Worm (Caenorhabditis elegans) whole organism, L4 larva: Measurements from ENCODE around the gene inx-1.

Source experiments
- F26F4.8 ChIP-seq: fragments of 200-800 bp; sonication (Bioruptor generic); conservative IDR thresholded peaks from 2 replicates; pipeline ENCODE4 v1.3.6; 2022; ENCODE audit warnings: missing genetic modification characterization, missing compliant biosample characterization
- F44E2.7 ChIP-seq: fragments of 200-800 bp; sonication (Bioruptor generic); IDR thresholded peaks from 2 replicates; pipeline ENCODE4 v2.1.2; 2022; ENCODE audit warnings: missing genetic modification characterization, missing compliant biosample characterization
- F49E8.2 ChIP-seq: sonication (generic microtip); optimal IDR thresholded peaks from 2 replicates; lab custom pipeline; 2016; ENCODE audit warnings: missing compliant biosample characterization, mild to moderate bottlenecking, missing genetic modification characterization, borderline replicate concordance
- R02D3.7 ChIP-seq: fragments of 150-350 bp; sonication (generic microtip); optimal IDR thresholded peaks from 3 replicates; lab custom pipeline; 2014; ENCODE audit warnings: missing biosample characterization, missing genetic modification characterization
- T26A8.4 ChIP-seq: fragments of 200-800 bp; sonication (Bioruptor generic); IDR thresholded peaks from 2 replicates; pipeline ENCODE4 v1.3.6; 2022; ENCODE audit warnings: missing genetic modification characterization, missing compliant biosample characterization
- Y48G9A.11 ChIP-seq: fragments of 200-800 bp; sonication (Bioruptor generic); IDR thresholded peaks from 2 replicates; pipeline ENCODE4 v1.3.6; 2022; ENCODE audit warnings: missing genetic modification reagents, missing genetic modification characterization, missing compliant biosample characterization
- Y5F2A.4 ChIP-seq: fragments of 200-800 bp; sonication (Bioruptor generic); optimal IDR thresholded peaks from 2 replicates; lab custom pipeline; 2018; ENCODE audit warnings: mild to moderate bottlenecking, missing genetic modification characterization, missing compliant biosample characterization
- Y75B8A.6 ChIP-seq: fragments of 200-800 bp; sonication (Bioruptor generic); IDR thresholded peaks from 2 replicates; pipeline ENCODE4 v1.3.6; 2022; ENCODE audit warnings: missing genetic modification reagents, missing genetic modification characterization, missing compliant biosample characterization
- ZK337.2 ChIP-seq: fragments of 200-800 bp; sonication (Bioruptor generic); IDR thresholded peaks from 2 replicates; pipeline ENCODE4 v1.3.6; 2022; ENCODE audit warnings: missing genetic modification reagents, missing genetic modification characterization, missing compliant biosample characterization
- aha-1 ChIP-seq: fragments of 150-350 bp; peaks from one replicate; lab custom pipeline; 2014; ENCODE audit warnings: missing biosample characterization, missing genetic modification characterization
- arid-1 ChIP-seq: fragments of 200-800 bp; sonication (Bioruptor generic); conservative IDR thresholded peaks from 2 replicates; pipeline ENCODE4 v1.3.6; 2022; ENCODE audit warnings: missing genetic modification reagents, missing genetic modification characterization, missing compliant biosample characterization
- attf-4 ChIP-seq: sonication (generic microtip); optimal IDR thresholded peaks from 3 replicates; lab custom pipeline; 2017; ENCODE audit warnings: missing biosample characterization, missing genetic modification characterization
- ceh-28 ChIP-seq: fragments of 150-350 bp; optimal IDR thresholded peaks from 2 replicates; lab custom pipeline; 2014; ENCODE audit warnings: missing biosample characterization, missing genetic modification reagents, missing genetic modification characterization
- cey-2 ChIP-seq: sonication (generic microtip); optimal IDR thresholded peaks from 3 replicates; lab custom pipeline; 2017; ENCODE audit warnings: missing genetic modification characterization, mild to moderate bottlenecking, missing compliant biosample characterization, antibody characterized with exemption, borderline replicate concordance; ENCODE audit not compliant: insufficient read depth
- daf-8 ChIP-seq: fragments of 200-800 bp; sonication (Bioruptor generic); IDR thresholded peaks from 2 replicates; pipeline ENCODE4 v1.3.6; 2022; ENCODE audit warnings: missing genetic modification characterization, missing compliant biosample characterization
- dmd-6 ChIP-seq: fragments of 200-800 bp; sonication (Bioruptor generic); IDR thresholded peaks from 2 replicates; pipeline ENCODE4 v1.3.6; 2022; ENCODE audit warnings: missing genetic modification reagents, missing genetic modification characterization, missing compliant biosample characterization
- duxl-1 ChIP-seq: sonication (generic microtip); optimal IDR thresholded peaks from 2 replicates; lab custom pipeline; 2016; ENCODE audit warnings: mild to moderate bottlenecking, missing genetic modification characterization, moderate library complexity, missing compliant biosample characterization; ENCODE audit not compliant: poor library complexity
- egl-43 ChIP-seq: fragments of 200-800 bp; sonication (Bioruptor generic); IDR thresholded peaks from 2 replicates; pipeline ENCODE4 v1.3.6; 2022; ENCODE audit warnings: missing genetic modification reagents, missing genetic modification characterization, missing compliant biosample characterization
- fkh-10 ChIP-seq: fragments of 150-350 bp; optimal IDR thresholded peaks from 2 replicates; lab custom pipeline; 2014; ENCODE audit warnings: missing biosample characterization, missing genetic modification reagents, missing genetic modification characterization
- fos-1 ChIP-seq: fragments of 150-350 bp; optimal IDR thresholded peaks from 2 replicates; lab custom pipeline; 2014; ENCODE audit warnings: missing biosample characterization, missing genetic modification characterization
- hlh-30 ChIP-seq: sonication (generic microtip); optimal IDR thresholded peaks from 2 replicates; lab custom pipeline; 2017; ENCODE audit warnings: antibody characterized with exemption, mild to moderate bottlenecking, missing genetic modification characterization, missing compliant biosample characterization; ENCODE audit not compliant: insufficient read depth
- jun-1 ChIP-seq: fragments of 150-350 bp; optimal IDR thresholded peaks from 2 replicates; lab custom pipeline; 2014; ENCODE audit warnings: missing biosample characterization, missing genetic modification reagents, missing genetic modification characterization
- lsy-2 ChIP-seq, 2 experiments: fragments of 150-350 bp in 1 of 2; sonication (generic microtip) in 1 of 2; optimal IDR thresholded peaks; 2 replicates each; lab custom pipeline; 2014 to 2017; ENCODE audit warnings: missing biosample characterization in 2 of 2, missing genetic modification characterization in 2 of 2
- madf-5 ChIP-seq, 2 experiments: fragments of 200-800 bp; sonication (Bioruptor generic); IDR thresholded peaks; 2 replicates each; pipeline ENCODE4 v1.3.6; 2022; ENCODE audit warnings: missing compliant biosample characterization in 2 of 2, missing genetic modification characterization in 2 of 2
- mdl-1 ChIP-seq, 2 experiments: fragments of 150-350 bp in 1 of 2; sonication (generic microtip) in 1 of 2; optimal IDR thresholded peaks; 2 replicates each; lab custom pipeline; 2014 to 2017; ENCODE audit warnings: missing biosample characterization in 2 of 2, missing genetic modification characterization in 2 of 2
- mdt-29 ChIP-seq: fragments of 200-800 bp; sonication (Bioruptor generic); IDR thresholded peaks from 2 replicates; pipeline ENCODE4 v1.3.6; 2022; ENCODE audit warnings: missing genetic modification reagents, missing genetic modification characterization, missing compliant biosample characterization
- mxl-2 ChIP-seq: fragments of 200-800 bp; sonication (Bioruptor generic); conservative IDR thresholded peaks from 2 replicates; pipeline ENCODE4 v1.3.6; 2022; ENCODE audit warnings: missing genetic modification reagents, missing genetic modification characterization, missing compliant biosample characterization
- mxl-3 ChIP-seq: fragments of 200-800 bp; sonication (Bioruptor generic); optimal IDR thresholded peaks from 2 replicates; lab custom pipeline; 2018; ENCODE audit warnings: mild to moderate bottlenecking, missing genetic modification characterization, missing compliant biosample characterization
- nhr-10 ChIP-seq: fragments of 150-350 bp; optimal IDR thresholded peaks from 2 replicates; lab custom pipeline; 2014; ENCODE audit warnings: missing biosample characterization, missing genetic modification characterization
- nhr-28 ChIP-seq: fragments of 150-350 bp; optimal IDR thresholded peaks from 2 replicates; lab custom pipeline; 2014; ENCODE audit warnings: missing biosample characterization, missing genetic modification characterization
- nhr-42 ChIP-seq: fragments of 200-800 bp; sonication (Bioruptor generic); IDR thresholded peaks from 2 replicates; pipeline ENCODE4 v1.3.6; 2022; ENCODE audit warnings: missing genetic modification characterization, missing compliant biosample characterization
- nhr-77 ChIP-seq: fragments of 150-350 bp; optimal IDR thresholded peaks from 2 replicates; lab custom pipeline; 2014; ENCODE audit warnings: missing biosample characterization, missing genetic modification characterization
- tag-97 ChIP-seq: fragments of 200-800 bp; sonication (Bioruptor generic); IDR thresholded peaks from 2 replicates; pipeline ENCODE4 v1.3.6; 2022; ENCODE audit warnings: missing genetic modification characterization, missing compliant biosample characterization
- unc-62 ChIP-seq, 3 experiments: fragments of 150-350 bp in 1 of 3; sonication (generic microtip); optimal IDR thresholded peaks in 2 of 3; peaks in 1 of 3; 1 replicate in 1 of 3; 2 replicates in 2 of 3; lab custom pipeline; 2014 to 2017; ENCODE audit warnings: missing biosample characterization in 3 of 3, missing genetic modification characterization in 3 of 3, missing genetic modification reagents in 3 of 3, missing genotype in 1 of 3
- vab-7 ChIP-seq: fragments of 200-800 bp; sonication (Bioruptor generic); IDR thresholded peaks from 2 replicates; pipeline ENCODE4 v1.3.6; 2022; ENCODE audit warnings: missing genetic modification reagents, missing genetic modification characterization, missing compliant biosample characterization
- zag-1 ChIP-seq: fragments of 150-350 bp; optimal IDR thresholded peaks from 2 replicates; lab custom pipeline; 2014; ENCODE audit warnings: missing biosample characterization, missing genetic modification characterization
- zfp-2 ChIP-seq: sonication (generic microtip); optimal IDR thresholded peaks from 2 replicates; lab custom pipeline; 2016; ENCODE audit warnings: mild to moderate bottlenecking, missing genetic modification characterization, missing compliant biosample characterization

inx-1 gene

DNA sequence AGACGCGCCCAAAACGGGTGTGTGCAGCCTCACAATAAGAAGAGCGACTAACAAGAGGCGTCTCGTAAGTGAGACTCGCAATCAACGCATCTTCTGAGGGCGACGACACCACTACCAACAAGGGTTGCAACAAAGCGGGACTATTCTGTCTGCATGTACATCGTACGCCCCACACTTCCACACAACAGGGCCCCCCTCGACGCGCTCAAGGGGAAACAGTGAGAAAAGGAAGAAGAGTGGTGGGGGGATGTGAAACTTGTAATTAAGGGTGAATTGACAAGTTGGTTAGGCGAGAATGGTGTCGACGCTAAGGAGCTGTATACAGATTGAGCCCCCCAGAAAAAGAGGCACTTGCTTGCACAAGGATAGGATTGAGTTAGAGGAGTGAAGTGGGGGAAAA, 2.9 kb downstream of the inx-1 start:
- TF ChIP-seq daf-8 (GFP tag; lab: Robert Waterston, UW) (no peak), egl-43 (GFP tag; lab: Robert Waterston, UW) (no peak), mdl-1 (tag; optimal IDR thresholded peaks at IDR 0.05; lab: Kevin White, UChicago) (no peak), nhr-10 (tag; lab: Kevin White, UChicago) (no peak), T26A8.4 (GFP tag; lab: Robert Waterston, UW) (no peak), zag-1 (no peak), R02D3.7 (tag; lab: Kevin White, UChicago) (no peak), ceh-28 (tag; lab: Kevin White, UChicago) (no peak), unc-62 (GFP tag; optimal IDR thresholded peaks at IDR 0.05 in 1 of 2; lab: Kevin White, UChicago) (no peak), unc-62 (tag; optimal IDR thresholded peaks at IDR 0.05; lab: Kevin White, UChicago) (no peak), cey-2 (tag; lab: Kevin White, UChicago) (no peak), ZK337.2 (GFP tag; lab: Robert Waterston, UW) (no peak)

DNA sequence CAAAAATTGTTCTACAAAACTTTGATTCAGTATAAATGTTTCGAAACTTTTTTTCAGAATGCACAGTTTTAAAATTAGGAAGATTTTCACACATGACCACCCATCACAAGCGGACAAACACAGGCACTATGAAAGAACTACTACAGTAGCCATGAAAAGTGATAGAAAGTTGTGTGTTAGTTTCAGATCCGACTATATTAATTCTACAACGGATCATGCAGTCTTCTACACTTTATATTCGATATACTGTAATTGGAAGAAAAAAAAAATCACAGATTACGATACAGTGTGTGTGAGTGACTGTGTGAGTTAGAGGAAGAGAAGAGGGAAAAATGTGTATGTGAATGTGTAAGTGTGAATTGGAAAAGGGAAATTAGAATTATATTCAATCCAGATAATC, 9.4 kb downstream of the inx-1 start:
- TF ChIP-seq mdl-1 (tag; optimal IDR thresholded peaks at IDR 0.05; lab: Kevin White, UChicago) (no peak), lsy-2 (tag; optimal IDR thresholded peaks at IDR 0.05; lab: Kevin White, UChicago) (no peak), unc-62 (GFP tag; optimal IDR thresholded peaks at IDR 0.05 in 1 of 2; lab: Kevin White, UChicago) (peak in 1 of 2 experiments; percentile 96), unc-62 (tag; optimal IDR thresholded peaks at IDR 0.05; lab: Kevin White, UChicago) (no peak), Y75B8A.6 (GFP tag; lab: Robert Waterston, UW) (no peak), daf-8 (GFP tag; lab: Robert Waterston, UW) (no peak), mxl-3 (GFP tag; lab: Kevin White, UChicago) (no peak), F44E2.7 (GFP tag; lab: Robert Waterston, UW) (no peak)
- TF ChIP-seq, all 104 proteins: peak for 1

DNA sequence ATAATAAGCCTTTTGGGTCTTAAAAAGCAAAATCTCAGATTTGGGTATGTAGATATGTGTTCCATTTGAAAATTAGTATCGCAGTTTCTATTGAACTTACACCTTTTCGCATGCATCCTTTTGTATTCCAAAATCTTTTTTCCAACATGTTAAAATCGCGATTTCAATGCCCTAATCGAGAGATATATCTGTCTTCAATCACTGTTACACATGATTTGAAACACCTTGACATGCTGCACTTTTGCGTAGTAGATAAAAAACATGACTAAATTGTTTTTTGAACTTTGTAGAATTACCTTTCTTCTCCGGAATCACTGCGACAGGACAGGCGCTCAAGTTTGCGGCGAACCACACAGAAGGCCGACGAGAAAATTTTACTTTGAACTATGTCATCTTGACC, 14.5 kb downstream of the inx-1 start:
- TF ChIP-seq F26F4.8 (GFP tag; lab: Robert Waterston, UW) (no peak), hlh-30 (tag; lab: Kevin White, UChicago) (peak; percentile 27), Y5F2A.4 (GFP tag; lab: Kevin White, UChicago) (no peak), fos-1 (tag; lab: Kevin White, UChicago) (no peak), mxl-2 (GFP tag; lab: Robert Waterston, UW) (no peak), madf-5 (GFP tag; IDR thresholded peaks at IDR 0.05; lab: Robert Waterston, UW) (no peak), Y48G9A.11 (no peak)

DNA sequence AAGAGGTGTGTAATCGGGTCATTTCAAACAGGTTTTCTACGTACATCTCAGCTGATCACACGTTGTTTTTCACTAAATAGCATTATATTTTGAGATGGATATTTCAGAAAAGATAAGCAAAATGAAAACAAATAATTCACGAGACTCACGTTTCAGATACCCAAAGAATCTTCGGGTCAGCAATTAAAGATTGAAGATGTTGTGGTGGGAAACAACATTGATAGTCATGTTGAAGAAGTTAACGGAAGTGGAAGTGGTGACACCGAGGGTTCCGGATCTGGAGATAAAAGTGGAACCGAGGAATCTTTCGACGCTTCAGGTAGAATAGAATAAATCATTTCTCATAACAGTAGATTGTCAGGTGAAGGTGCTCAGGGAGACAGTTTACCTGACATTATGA, 15.4 kb downstream of the inx-1 start:
- TF ChIP-seq fos-1 (tag; lab: Kevin White, UChicago): no peak
- TF ChIP-seq unc-62 (GFP tag; optimal IDR thresholded peaks at IDR 0.05 in 1 of 2; lab: Kevin White, UChicago): peak in 1 of 2 experiments; percentile 97
- TF ChIP-seq unc-62 (tag; optimal IDR thresholded peaks at IDR 0.05; lab: Kevin White, UChicago): no peak
- TF ChIP-seq, all 104 proteins: peak for 1

DNA sequence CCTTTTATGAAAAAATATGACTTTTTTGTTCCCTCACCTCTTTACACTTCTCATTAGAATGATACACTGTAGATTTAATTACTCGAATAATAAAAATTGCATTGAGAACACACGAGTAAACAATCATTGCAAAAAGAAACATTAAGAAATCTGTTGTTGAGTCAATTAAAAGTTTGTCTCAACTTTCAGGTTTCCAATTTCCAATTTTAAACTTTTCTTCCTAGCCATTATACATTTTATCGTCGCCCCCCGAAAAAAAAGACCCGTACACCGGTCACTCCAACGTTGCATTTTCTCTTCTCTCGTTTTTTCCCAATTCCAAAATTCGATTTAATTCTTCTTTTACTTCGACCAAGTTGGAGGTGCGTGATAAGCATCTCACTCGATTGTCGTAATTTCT, 16.3 kb downstream of the inx-1 start, which contains the start of gene C16E9.1:
C16E9.1 (plus strand) TSS at position 301 of the 400 bp plus-strand sequence.
- TF ChIP-seq mdl-1 (tag; optimal IDR thresholded peaks at IDR 0.05; lab: Kevin White, UChicago): no peak
- no peak for TF ChIP-seq unc-62 (GFP tag; optimal IDR thresholded peaks at IDR 0.05 in 1 of 2; lab: Kevin White, UChicago)
- TF ChIP-seq unc-62 (tag; optimal IDR thresholded peaks at IDR 0.05; lab: Kevin White, UChicago): no peak
- TF ChIP-seq mdt-29 (GFP tag; lab: Robert Waterston, UW): no peak
- no peak for TF ChIP-seq R02D3.7 (tag; lab: Kevin White, UChicago)
- TF ChIP-seq daf-8 (GFP tag; lab: Robert Waterston, UW): no peak
- TF ChIP-seq nhr-28: no peak
- TF ChIP-seq nhr-42 (GFP tag; lab: Robert Waterston, UW): no peak
- TF ChIP-seq mxl-3 (GFP tag; lab: Kevin White, UChicago): no peak
- TF ChIP-seq cey-2 (tag; lab: Kevin White, UChicago): no peak

DNA sequence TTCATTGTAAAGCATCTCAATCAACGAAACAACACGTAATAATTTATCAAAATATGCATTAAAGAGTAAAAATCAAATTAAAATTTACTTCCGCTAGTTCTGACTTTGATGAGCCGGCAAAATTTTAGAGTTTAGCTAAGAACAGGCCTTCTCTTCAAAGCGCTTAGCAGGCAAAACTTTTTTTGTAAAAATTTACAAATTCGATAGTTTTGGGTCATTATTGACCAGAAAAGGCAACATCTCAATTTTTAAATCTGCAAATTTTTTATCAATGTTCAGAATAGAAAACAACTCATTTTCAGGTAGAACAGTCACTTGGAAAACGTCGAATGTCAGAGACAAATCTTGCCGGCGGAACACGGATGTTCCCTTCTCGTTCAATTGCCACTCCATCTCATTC, 18.5 kb downstream of the inx-1 start:
- peak in 1 of 2 experiments; percentile 93 for TF ChIP-seq unc-62 (GFP tag; optimal IDR thresholded peaks at IDR 0.05 in 1 of 2; lab: Kevin White, UChicago)
- no peak for TF ChIP-seq unc-62 (tag; optimal IDR thresholded peaks at IDR 0.05; lab: Kevin White, UChicago)
- no peak for TF ChIP-seq F44E2.7 (GFP tag; lab: Robert Waterston, UW)
- no peak for TF ChIP-seq attf-4 (tag; lab: Kevin White, UChicago)
- TF ChIP-seq nhr-77: no peak
- TF ChIP-seq zfp-2: no peak
- no peak for TF ChIP-seq arid-1 (GFP tag; lab: Robert Waterston, UW)
- TF ChIP-seq fkh-10: no peak
- no peak for TF ChIP-seq duxl-1
- no peak for TF ChIP-seq dmd-6 (GFP tag; lab: Robert Waterston, UW)
- TF ChIP-seq mdl-1 (tag; optimal IDR thresholded peaks at IDR 0.05; lab: Kevin White, UChicago): no peak
- TF ChIP-seq tag-97 (GFP tag; lab: Robert Waterston, UW): no peak
- no peak for TF ChIP-seq vab-7 (GFP tag; lab: Robert Waterston, UW)
- TF ChIP-seq jun-1 (tag; lab: Kevin White, UChicago): no peak
- TF ChIP-seq F49E8.2 (tag; lab: Kevin White, UChicago): no peak
- peak; percentile 8 for TF ChIP-seq aha-1 (tag; lab: Kevin White, UChicago)
